Worm (Caenorhabditis elegans) whole organism, young adult: ENCODE data around the gene B0001.8.
A peak's percentile ranks its signal among the peaks of the same experiment; 100 is the strongest.

Source experiments
- F22D6.2 ChIP-seq: sonication (generic microtip); optimal IDR thresholded peaks from 2 replicates; lab custom pipeline; 2016; ENCODE audit warnings: mild to moderate bottlenecking, missing genetic modification characterization, missing compliant biosample characterization
- F23B12.7 ChIP-seq: sonication (generic microtip); optimal IDR thresholded peaks from 2 replicates; lab custom pipeline; 2017; ENCODE audit warnings: missing genetic modification characterization, mild to moderate bottlenecking, missing compliant biosample characterization, antibody characterized with exemption, moderate library complexity; ENCODE audit not compliant: insufficient read depth
- F49E8.2 ChIP-seq: sonication (generic microtip); optimal IDR thresholded peaks from 3 replicates; lab custom pipeline; 2017; ENCODE audit warnings: missing genetic modification characterization, mild to moderate bottlenecking, missing compliant biosample characterization, antibody characterized with exemption, moderate library complexity; ENCODE audit not compliant: insufficient read depth
- K12H6.12 ChIP-seq: fragments of 200-800 bp; sonication (Bioruptor generic); optimal IDR thresholded peaks from 2 replicates; lab custom pipeline; 2018; ENCODE audit warnings: mild to moderate bottlenecking, missing genetic modification characterization, missing compliant biosample characterization
- aptf-2 ChIP-seq: fragments of 200-800 bp; sonication (Bioruptor generic); conservative IDR thresholded peaks from 2 replicates; pipeline ENCODE4 v1.3.6; 2022; ENCODE audit warnings: missing genetic modification reagents, missing genetic modification characterization, missing compliant biosample characterization
- aptf-3 ChIP-seq: fragments of 200-800 bp; sonication (Bioruptor generic); IDR thresholded peaks from 2 replicates; pipeline ENCODE4 v1.3.6; 2022; ENCODE audit warnings: missing genetic modification characterization, missing compliant biosample characterization
- atf-7 ChIP-seq: sonication (generic microtip); optimal IDR thresholded peaks from 2 replicates; lab custom pipeline; 2017; ENCODE audit warnings: mild to moderate bottlenecking, missing genetic modification characterization, missing compliant biosample characterization
- athp-1 ChIP-seq: sonication (generic microtip); optimal IDR thresholded peaks from 2 replicates; lab custom pipeline; 2017; ENCODE audit warnings: mild to moderate bottlenecking, missing genetic modification characterization, missing compliant biosample characterization
- bed-2 ChIP-seq: fragments of 200-800 bp; sonication (Bioruptor generic); IDR thresholded peaks from 2 replicates; pipeline ENCODE4 v1.3.6; 2022; ENCODE audit warnings: missing genetic modification reagents, missing genetic modification characterization, missing compliant biosample characterization
- cebp-1 ChIP-seq, 2 experiments: fragments of 200-800 bp in 1 of 2; sonication (Bioruptor generic) in 1 of 2; sonication (generic microtip) in 1 of 2; IDR thresholded peaks in 1 of 2; optimal IDR thresholded peaks in 1 of 2; 2 replicates each; pipeline versions ENCODE4 v1.3.6 to Lab custom; 2017 to 2022; ENCODE audit warnings: missing compliant biosample characterization in 2 of 2, missing genetic modification characterization in 2 of 2, mild to moderate bottlenecking in 1 of 2, missing genetic modification reagents in 1 of 2, moderate library complexity in 1 of 2
- cebp-2 ChIP-seq: fragments of 200-800 bp; sonication (Bioruptor generic); IDR thresholded peaks from 2 replicates; pipeline ENCODE4 v1.3.6; 2022; ENCODE audit warnings: missing genetic modification characterization, missing compliant biosample characterization
- ceh-100 ChIP-seq: fragments of 200-800 bp; sonication (Bioruptor generic); IDR thresholded peaks from 2 replicates; pipeline ENCODE4 v1.3.6; 2022; ENCODE audit warnings: missing genetic modification reagents, missing genetic modification characterization, missing compliant biosample characterization
- ceh-40 ChIP-seq: fragments of 200-800 bp; sonication (Bioruptor generic); IDR thresholded peaks from 2 replicates; pipeline ENCODE4 v1.3.6; 2022; ENCODE audit warnings: missing genetic modification characterization, missing compliant biosample characterization
- ceh-91 ChIP-seq: fragments of 200-800 bp; sonication (Bioruptor generic); IDR thresholded peaks from 2 replicates; pipeline ENCODE4 v1.3.6; 2022; ENCODE audit warnings: missing genetic modification reagents, missing genetic modification characterization, missing compliant biosample characterization
- die-1 ChIP-seq: sonication (generic microtip); optimal IDR thresholded peaks from 2 replicates; lab custom pipeline; 2016; ENCODE audit warnings: missing genotype, mild to moderate bottlenecking, missing genetic modification characterization, missing compliant biosample characterization
- dpff-1 ChIP-seq: sonication (generic microtip); optimal IDR thresholded peaks from 2 replicates; lab custom pipeline; 2017; ENCODE audit warnings: mild to moderate bottlenecking, missing genetic modification characterization, missing compliant biosample characterization
- dpl-1 ChIP-seq: fragments of 150-350 bp; optimal IDR thresholded peaks from 2 replicates; lab custom pipeline; 2014; ENCODE audit warnings: missing biosample characterization, missing genetic modification reagents, missing genetic modification characterization
- fkh-3 ChIP-seq: sonication (generic microtip); optimal IDR thresholded peaks from 2 replicates; lab custom pipeline; 2016; ENCODE audit warnings: mild to moderate bottlenecking, missing genetic modification characterization, missing compliant biosample characterization
- him-1 ChIP-seq: sonication (generic microtip); optimal IDR thresholded peaks from 2 replicates; lab custom pipeline; 2016; ENCODE audit warnings: missing genotype, missing genetic modification reagents, missing genetic modification characterization, missing compliant biosample characterization
- hmg-1.2 ChIP-seq: fragments of 200-800 bp; sonication (Bioruptor generic); IDR thresholded peaks from 2 replicates; pipeline ENCODE4 v1.3.6; 2022; ENCODE audit warnings: missing genetic modification reagents, missing genetic modification characterization, missing compliant biosample characterization
- hrde-1 ChIP-seq: sonication (generic microtip); optimal IDR thresholded peaks from 2 replicates; lab custom pipeline; 2016; ENCODE audit warnings: missing genetic modification characterization, mild to moderate bottlenecking, missing compliant biosample characterization, moderate library complexity, missing genotype, missing genetic modification reagents, borderline replicate concordance
- let-526 ChIP-seq: fragments of 200-800 bp; sonication (Bioruptor generic); IDR thresholded peaks from 2 replicates; pipeline ENCODE4 v1.3.6; 2022; ENCODE audit warnings: missing genetic modification reagents, missing genetic modification characterization, missing compliant biosample characterization
- let-607 ChIP-seq, 2 experiments: fragments of 200-800 bp in 1 of 2; sonication (Bioruptor generic) in 1 of 2; sonication (generic microtip) in 1 of 2; optimal IDR thresholded peaks; 2 replicates each; lab custom pipeline; 2016 to 2018; ENCODE audit warnings: mild to moderate bottlenecking in 2 of 2, missing compliant biosample characterization in 2 of 2, missing genetic modification characterization in 2 of 2, moderate library complexity in 2 of 2, missing genotype in 1 of 2
- lin-26 ChIP-seq: fragments of 200-800 bp; sonication (Bioruptor generic); IDR thresholded peaks from 2 replicates; pipeline ENCODE4 v1.3.6; 2022; ENCODE audit warnings: missing genetic modification reagents, missing genetic modification characterization, missing compliant biosample characterization
- lin-35 ChIP-seq, 3 experiments: fragments of 150-350 bp in 2 of 3; sonication (generic microtip) in 1 of 3; optimal IDR thresholded peaks; 2 replicates each; lab custom pipeline; 2014 to 2018; ENCODE audit warnings: missing biosample characterization in 3 of 3, missing genetic modification characterization in 3 of 3, missing genetic modification reagents in 3 of 3
- lsl-1 ChIP-seq: fragments of 200-800 bp; sonication (Bioruptor generic); optimal IDR thresholded peaks from 2 replicates; lab custom pipeline; 2018; ENCODE audit warnings: mild to moderate bottlenecking, missing genetic modification characterization, moderate library complexity, missing compliant biosample characterization
- madf-8 ChIP-seq: fragments of 200-800 bp; sonication (Bioruptor generic); conservative IDR thresholded peaks from 2 replicates; pipeline ENCODE4 v1.3.6; 2022; ENCODE audit warnings: missing genetic modification reagents, missing genetic modification characterization, missing compliant biosample characterization
- nfyb-1 ChIP-seq: fragments of 200-800 bp; sonication (Bioruptor generic); IDR thresholded peaks from 2 replicates; pipeline ENCODE4 v1.3.6; 2022; ENCODE audit warnings: missing genetic modification reagents, missing genetic modification characterization, missing compliant biosample characterization
- pha-4 ChIP-seq: fragments of 150-350 bp; sonication (generic microtip); optimal IDR thresholded peaks from 2 replicates; lab custom pipeline; 2014; ENCODE audit warnings: missing biosample characterization, missing genetic modification reagents, missing genetic modification characterization
- snpc-1.1 ChIP-seq: sonication (generic microtip); optimal IDR thresholded peaks from 2 replicates; lab custom pipeline; 2017; ENCODE audit warnings: missing genetic modification characterization, mild to moderate bottlenecking, missing compliant biosample characterization, antibody characterized with exemption, moderate library complexity, missing genotype, missing genetic modification reagents; ENCODE audit not compliant: insufficient read depth
- snpc-1.3 ChIP-seq: sonication (generic microtip); optimal IDR thresholded peaks from 2 replicates; lab custom pipeline; 2017; ENCODE audit warnings: missing genetic modification characterization, mild to moderate bottlenecking, missing compliant biosample characterization, antibody characterized with exemption, moderate library complexity, missing genotype, missing genetic modification reagents; ENCODE audit not compliant: insufficient read depth
- snpc-3.4 ChIP-seq: sonication (generic microtip); optimal IDR thresholded peaks from 2 replicates; lab custom pipeline; 2017; ENCODE audit warnings: missing genetic modification characterization, mild to moderate bottlenecking, missing compliant biosample characterization, antibody characterized with exemption, moderate library complexity, missing genotype, missing genetic modification reagents
- snpc-4 ChIP-seq, 5 experiments: fragments of 150-350 bp in 1 of 5; sonication (generic microtip) in 4 of 5; optimal IDR thresholded peaks; 2 replicates each; lab custom pipeline; 2014 to 2018; ENCODE audit warnings: missing genetic modification characterization in 5 of 5, missing biosample characterization in 3 of 5, antibody characterized with exemption in 2 of 5, mild to moderate bottlenecking in 2 of 5, missing compliant biosample characterization in 2 of 5, missing genotype in 2 of 5, moderate library complexity in 2 of 5, missing genetic modification reagents in 1 of 5
- sptf-2 ChIP-seq: fragments of 200-800 bp; sonication (Bioruptor generic); optimal IDR thresholded peaks from 2 replicates; lab custom pipeline; 2018; ENCODE audit warnings: mild to moderate bottlenecking, missing genetic modification characterization, missing compliant biosample characterization
- tbp1 ChIP-seq: fragments of 200-800 bp; sonication (Bioruptor generic); optimal IDR thresholded peaks from 2 replicates; lab custom pipeline; 2018; ENCODE audit warnings: mild to moderate bottlenecking, missing genetic modification characterization, missing compliant biosample characterization
- unc-130 ChIP-seq: sonication (generic microtip); optimal IDR thresholded peaks from 2 replicates; lab custom pipeline; 2016; ENCODE audit warnings: missing genetic modification reagents, missing genetic modification characterization, missing compliant biosample characterization
- ztf-28 ChIP-seq: fragments of 200-800 bp; sonication (Bioruptor generic); IDR thresholded peaks from 2 replicates; pipeline ENCODE4 v1.3.6; 2022; ENCODE audit warnings: missing genetic modification reagents, missing genetic modification characterization, missing compliant biosample characterization

B0001.8 gene

ce11 chrIV:12134991-12135390 lies 5.9 kb downstream of the B0001.8 start:
- TF ChIP-seq cebp-1 (GFP tag; IDR thresholded peaks at IDR 0.05; lab: Robert Waterston, UW), result no peak
- no peak for TF ChIP-seq cebp-1 (tag; optimal IDR thresholded peaks at IDR 0.05; lab: Kevin White, UChicago)
- TF ChIP-seq lsl-1 (GFP tag; lab: Kevin White, UChicago), result peak; percentile 1
- TF ChIP-seq F23B12.7 (tag; lab: Kevin White, UChicago), result no peak
- peak; percentile 99 for TF ChIP-seq him-1 (tag; lab: Kevin White, UChicago)
- no peak for TF ChIP-seq dpff-1
- peak; percentile 23 for TF ChIP-seq hrde-1 (tag; lab: Kevin White, UChicago)
- TF ChIP-seq sptf-2 (GFP tag; lab: Kevin White, UChicago), result no peak

DNA sequence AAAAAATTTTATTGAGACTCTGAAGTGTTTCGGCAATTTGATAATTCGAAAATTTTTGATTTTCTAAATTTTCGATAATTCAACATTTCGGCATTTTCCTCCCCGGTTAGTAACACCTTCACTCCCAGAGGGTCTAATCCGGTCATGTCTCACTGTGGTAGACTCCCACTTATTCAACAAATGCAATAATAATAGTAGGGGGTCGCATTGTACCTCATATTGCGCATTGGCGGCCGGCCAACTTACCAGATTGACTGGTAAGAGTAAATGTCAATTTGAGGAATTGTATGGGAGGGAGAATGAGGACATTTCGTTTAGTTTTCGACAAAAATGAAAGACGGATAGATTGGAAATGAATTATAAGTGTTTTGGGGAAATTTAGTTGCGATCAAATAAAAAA lies 7.1 kb downstream of the B0001.8 start:
- TF ChIP-seq madf-8 (GFP tag; lab: Robert Waterston, UW) (no peak), tbp1 (GFP tag; lab: Kevin White, UChicago) (no peak), snpc-3.4 (no peak), bed-2 (GFP tag; lab: Robert Waterston, UW) (no peak), him-1 (tag; lab: Kevin White, UChicago) (no peak), F22D6.2 (tag; lab: Kevin White, UChicago) (no peak), ceh-100 (GFP tag; lab: Robert Waterston, UW) (no peak), let-607 (tag; optimal IDR thresholded peaks at IDR 0.05; lab: Kevin White, UChicago) (no peak), lin-35 (GFP tag; optimal IDR thresholded peaks at IDR 0.05; lab: Kevin White, UChicago) (no peak), ztf-28 (GFP tag; lab: Robert Waterston, UW) (no peak)
- TF ChIP-seq, all 124 proteins: peak for 0

DNA sequence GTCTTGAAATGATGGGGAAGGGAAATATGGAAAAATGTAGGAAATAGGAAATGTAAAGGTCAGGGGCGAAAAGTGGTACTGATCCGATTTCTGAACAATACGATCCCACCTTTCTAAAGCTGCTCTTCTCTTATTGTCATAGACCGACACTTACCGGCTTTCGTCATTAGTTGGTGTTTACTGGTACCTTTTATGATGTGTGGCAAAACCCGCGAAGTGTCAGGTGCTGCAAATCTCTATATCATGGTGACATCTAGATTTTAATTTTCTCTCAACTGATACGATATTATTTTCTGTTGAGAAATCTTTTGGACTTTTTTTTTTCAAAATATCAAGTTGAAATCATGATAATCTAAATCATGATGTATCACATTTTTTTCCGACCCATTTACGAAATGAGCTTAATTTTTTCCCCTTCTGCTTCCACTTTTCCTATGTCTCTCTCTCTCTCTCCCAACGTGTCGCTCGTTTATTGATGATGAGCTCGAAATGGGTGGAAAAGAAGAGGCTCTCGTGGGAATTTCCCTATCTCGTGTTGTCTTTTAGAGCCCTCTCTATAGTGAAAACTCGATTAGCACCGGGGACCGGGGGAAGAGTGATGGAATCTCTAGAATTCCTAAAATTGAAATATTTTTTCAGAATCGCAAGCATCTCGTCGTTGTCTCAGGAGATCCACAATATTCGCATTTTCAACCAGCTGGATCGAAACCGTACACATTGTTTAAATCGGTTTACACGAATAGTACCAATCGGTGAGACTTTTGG lies 9.4 kb downstream of the B0001.8 start:
- TF ChIP-seq hmg-1.2 (GFP tag; lab: Robert Waterston, UW) (no peak), snpc-4 (GFP tag; optimal IDR thresholded peaks at IDR 0.05; lab: Kevin White, UChicago) (peak; percentile 19), snpc-4 (tag; optimal IDR thresholded peaks at IDR 0.05; lab: Kevin White, UChicago) (peak in 2 of 4 experiments; percentile 44 to 69), snpc-1.1 (peak; percentile 45), lin-26 (no peak), F22D6.2 (tag; lab: Kevin White, UChicago) (no peak), dpl-1 (GFP tag; lab: Kevin White, UChicago) (no peak)

ce11 chrIV:12129204-12129603 lies 11.7 kb downstream of the B0001.8 start, which contains the start of gene lin-24:
Gene lin-24 (plus strand): TSS chrIV:12129504.
- no peak for TF ChIP-seq aptf-2 (GFP tag; lab: Robert Waterston, UW)
- TF ChIP-seq F22D6.2 (tag; lab: Kevin White, UChicago), result no peak
- TF ChIP-seq athp-1, result no peak
- no peak for TF ChIP-seq nfyb-1
- no peak for TF ChIP-seq lsl-1 (GFP tag; lab: Kevin White, UChicago)
- no peak for TF ChIP-seq snpc-1.3 (tag; lab: Kevin White, UChicago)
- TF ChIP-seq ceh-40, result no peak
- no peak for TF ChIP-seq ceh-91
- TF ChIP-seq cebp-2, result no peak
- TF ChIP-seq die-1 (tag; lab: Kevin White, UChicago), result no peak
- no peak for TF ChIP-seq let-526 (GFP tag; lab: Robert Waterston, UW)
- TF ChIP-seq F49E8.2 (tag; lab: Kevin White, UChicago), result no peak
- TF ChIP-seq sptf-2 (GFP tag; lab: Kevin White, UChicago), result no peak
- TF ChIP-seq atf-7, result no peak
- no peak for TF ChIP-seq pha-4 (tag; lab: Kevin White, UChicago)
- TF ChIP-seq fkh-3 (tag; lab: Kevin White, UChicago), result no peak
- TF ChIP-seq aptf-3, result no peak
- no peak for TF ChIP-seq K12H6.12 (tag; lab: Kevin White, UChicago)
- no peak for TF ChIP-seq unc-130 (GFP tag; lab: Kevin White, UChicago)
- TF ChIP-seq, all 124 proteins: peak for 0
